Fruit fly (Drosophila melanogaster) whole organism, adult: ENCODE data around the gene CG13252.

Experiments used
- CG14711 ChIP-seq: fragments of 200-800 bp; sonication (Bioruptor generic); optimal IDR thresholded peaks from 2 replicates; lab custom pipeline; 2018; ENCODE audit warnings: missing biosample characterization, mild to moderate bottlenecking, missing genetic modification characterization, moderate library complexity
- CG33017 ChIP-seq: fragments of 200-800 bp; sonication (Bioruptor generic); optimal IDR thresholded peaks from 2 replicates; lab custom pipeline; 2018; ENCODE audit warnings: missing biosample characterization, mild to moderate bottlenecking, missing genetic modification characterization, moderate library complexity
- CG5204 ChIP-seq: fragments of 200-800 bp; sonication (Bioruptor generic); optimal IDR thresholded peaks from 2 replicates; lab custom pipeline; 2016; ENCODE audit warnings: missing biosample characterization, missing genetic modification characterization
- Hr96 ChIP-seq: fragments of 200-800 bp; sonication (Bioruptor generic); optimal IDR thresholded peaks from 2 replicates; lab custom pipeline; 2016; ENCODE audit warnings: missing biosample characterization, missing genetic modification characterization
- ovo ChIP-seq: fragments of 200-800 bp; sonication (Bioruptor generic); optimal IDR thresholded peaks from 2 replicates; lab custom pipeline; 2016; ENCODE audit warnings: missing biosample characterization, missing genetic modification characterization

dm6 chr3L:20711397-20711796 lies 19.0 kb upstream of the CG13252 start:
- TF ChIP-seq Hr96 (no peak), CG5204 (GFP tag; lab: Kevin White, UChicago) (peak; percentile 22), ovo (GFP tag; lab: Kevin White, UChicago) (peak; percentile 6), CG33017 (tag; lab: Kevin White, UChicago) (no peak), CG14711 (tag; lab: Kevin White, UChicago) (no peak)
